Worm (Caenorhabditis elegans) whole organism, L4 larva: ENCODE results near the gene C34B4.3.

Experiments used
- F10B5.3 ChIP-seq: sonication (generic microtip); optimal IDR thresholded peaks from 2 replicates; lab custom pipeline; 2016; ENCODE audit warnings: mild to moderate bottlenecking, missing genetic modification characterization, missing compliant biosample characterization
- F49E8.2 ChIP-seq: sonication (generic microtip); optimal IDR thresholded peaks from 2 replicates; lab custom pipeline; 2016; ENCODE audit warnings: missing compliant biosample characterization, mild to moderate bottlenecking, missing genetic modification characterization, borderline replicate concordance
- Y48G9A.11 ChIP-seq: fragments of 200-800 bp; sonication (Bioruptor generic); IDR thresholded peaks from 2 replicates; pipeline ENCODE4 v1.3.6; 2022; ENCODE audit warnings: missing genetic modification reagents, missing genetic modification characterization, missing compliant biosample characterization
- Y75B8A.6 ChIP-seq: fragments of 200-800 bp; sonication (Bioruptor generic); IDR thresholded peaks from 2 replicates; pipeline ENCODE4 v1.3.6; 2022; ENCODE audit warnings: missing genetic modification reagents, missing genetic modification characterization, missing compliant biosample characterization
- aly-2 ChIP-seq: sonication (generic microtip); optimal IDR thresholded peaks from 2 replicates; lab custom pipeline; 2018; ENCODE audit warnings: missing biosample characterization, missing genetic modification characterization
- arid-1 ChIP-seq: fragments of 200-800 bp; sonication (Bioruptor generic); conservative IDR thresholded peaks from 2 replicates; pipeline ENCODE4 v1.3.6; 2022; ENCODE audit warnings: missing genetic modification reagents, missing genetic modification characterization, missing compliant biosample characterization
- ceh-28 ChIP-seq: fragments of 150-350 bp; optimal IDR thresholded peaks from 2 replicates; lab custom pipeline; 2014; ENCODE audit warnings: missing biosample characterization, missing genetic modification reagents, missing genetic modification characterization
- ceh-32 ChIP-seq: sonication (generic microtip); optimal IDR thresholded peaks from 2 replicates; lab custom pipeline; 2016; ENCODE audit warnings: mild to moderate bottlenecking, missing genetic modification characterization, missing compliant biosample characterization; ENCODE audit not compliant: poor library complexity
- ceh-44 ChIP-seq: fragments of 200-800 bp; sonication (Bioruptor generic); IDR thresholded peaks from 2 replicates; pipeline ENCODE4 v1.3.6; 2022; ENCODE audit warnings: missing genetic modification reagents, missing genetic modification characterization, missing compliant biosample characterization
- ceh-62 ChIP-seq: sonication (generic microtip); optimal IDR thresholded peaks from 2 replicates; lab custom pipeline; 2017; ENCODE audit warnings: missing biosample characterization, missing genetic modification characterization
- ceh-82 ChIP-seq: sonication (generic microtip); optimal IDR thresholded peaks from 2 replicates; lab custom pipeline; 2017; ENCODE audit warnings: missing biosample characterization, missing genetic modification characterization
- ces-1 ChIP-seq: fragments of 150-350 bp; sonication (generic microtip); optimal IDR thresholded peaks from 4 replicates; lab custom pipeline; 2014; ENCODE audit warnings: missing biosample characterization, missing genetic modification reagents, missing genetic modification characterization
- cey-2 ChIP-seq: sonication (generic microtip); optimal IDR thresholded peaks from 3 replicates; lab custom pipeline; 2017; ENCODE audit warnings: missing genetic modification characterization, mild to moderate bottlenecking, missing compliant biosample characterization, antibody characterized with exemption, borderline replicate concordance; ENCODE audit not compliant: insufficient read depth
- daf-8 ChIP-seq: fragments of 200-800 bp; sonication (Bioruptor generic); IDR thresholded peaks from 2 replicates; pipeline ENCODE4 v1.3.6; 2022; ENCODE audit warnings: missing genetic modification characterization, missing compliant biosample characterization
- dmd-8 ChIP-seq: fragments of 200-800 bp; sonication (Bioruptor generic); IDR thresholded peaks from 2 replicates; pipeline ENCODE4 v1.3.6; 2022; ENCODE audit warnings: missing genetic modification characterization, missing compliant biosample characterization
- duxl-1 ChIP-seq: sonication (generic microtip); optimal IDR thresholded peaks from 2 replicates; lab custom pipeline; 2016; ENCODE audit warnings: mild to moderate bottlenecking, missing genetic modification characterization, moderate library complexity, missing compliant biosample characterization; ENCODE audit not compliant: poor library complexity
- dve-1 ChIP-seq: sonication (generic microtip); optimal IDR thresholded peaks from 2 replicates; lab custom pipeline; 2017; ENCODE audit warnings: antibody characterized with exemption, mild to moderate bottlenecking, missing genetic modification characterization, missing compliant biosample characterization; ENCODE audit not compliant: insufficient read depth
- egl-27 ChIP-seq: sonication (generic microtip); optimal IDR thresholded peaks from 3 replicates; lab custom pipeline; 2017; ENCODE audit warnings: missing biosample characterization, missing genetic modification reagents, missing genetic modification characterization
- egl-43 ChIP-seq: fragments of 200-800 bp; sonication (Bioruptor generic); IDR thresholded peaks from 2 replicates; pipeline ENCODE4 v1.3.6; 2022; ENCODE audit warnings: missing genetic modification reagents, missing genetic modification characterization, missing compliant biosample characterization
- hif-1 ChIP-seq, 2 experiments: sonication (generic microtip); optimal IDR thresholded peaks; 2 replicates each; lab custom pipeline; 2016 to 2017; ENCODE audit warnings: missing compliant biosample characterization in 2 of 2, missing genetic modification characterization in 2 of 2, missing genetic modification reagents in 2 of 2, missing genotype in 2 of 2, mild to moderate bottlenecking in 1 of 2
- hlh-11 ChIP-seq: fragments of 200-800 bp; sonication (Bioruptor generic); optimal IDR thresholded peaks from 2 replicates; lab custom pipeline; 2018; ENCODE audit warnings: mild to moderate bottlenecking, missing genetic modification characterization, missing compliant biosample characterization
- hmg-1.1 ChIP-seq: fragments of 200-800 bp; sonication (Bioruptor generic); IDR thresholded peaks from 2 replicates; pipeline ENCODE4 v1.3.6; 2022; ENCODE audit warnings: missing genetic modification reagents, missing genetic modification characterization, missing compliant biosample characterization
- jun-1 ChIP-seq: fragments of 150-350 bp; optimal IDR thresholded peaks from 2 replicates; lab custom pipeline; 2014; ENCODE audit warnings: missing biosample characterization, missing genetic modification reagents, missing genetic modification characterization
- lim-7 ChIP-seq: fragments of 200-800 bp; sonication (Bioruptor generic); IDR thresholded peaks from 2 replicates; pipeline ENCODE4 v1.3.6; 2022; ENCODE audit warnings: missing genetic modification characterization, missing compliant biosample characterization
- lin-1 ChIP-seq: fragments of 200-800 bp; sonication (Bioruptor generic); IDR thresholded peaks from 2 replicates; pipeline ENCODE4 v1.3.6; 2022; ENCODE audit warnings: missing genetic modification reagents, missing genetic modification characterization, missing compliant biosample characterization
- lin-13 ChIP-seq: fragments of 150-350 bp; optimal IDR thresholded peaks from 2 replicates; lab custom pipeline; 2014; ENCODE audit warnings: missing biosample characterization, missing genetic modification reagents, missing genetic modification characterization
- lin-38 ChIP-seq: fragments of 200-800 bp; sonication (Bioruptor generic); IDR thresholded peaks from 2 replicates; pipeline ENCODE4 v1.3.6; 2022; ENCODE audit warnings: missing genetic modification reagents, missing genetic modification characterization, missing compliant biosample characterization
- madf-9 ChIP-seq: fragments of 200-800 bp; sonication (Bioruptor generic); conservative IDR thresholded peaks from 2 replicates; pipeline ENCODE4 v1.3.6; 2022; ENCODE audit warnings: missing genetic modification reagents, missing genetic modification characterization, missing compliant biosample characterization
- mdt-29 ChIP-seq: fragments of 200-800 bp; sonication (Bioruptor generic); IDR thresholded peaks from 2 replicates; pipeline ENCODE4 v1.3.6; 2022; ENCODE audit warnings: missing genetic modification reagents, missing genetic modification characterization, missing compliant biosample characterization
- mes-2 ChIP-seq: sonication (generic microtip); optimal IDR thresholded peaks from 2 replicates; lab custom pipeline; 2016; ENCODE audit warnings: missing genotype, mild to moderate bottlenecking, missing genetic modification characterization, missing compliant biosample characterization; ENCODE audit not compliant: poor library complexity, severe bottlenecking
- mxl-2 ChIP-seq: fragments of 200-800 bp; sonication (Bioruptor generic); conservative IDR thresholded peaks from 2 replicates; pipeline ENCODE4 v1.3.6; 2022; ENCODE audit warnings: missing genetic modification reagents, missing genetic modification characterization, missing compliant biosample characterization
- nhr-10 ChIP-seq: fragments of 150-350 bp; optimal IDR thresholded peaks from 2 replicates; lab custom pipeline; 2014; ENCODE audit warnings: missing biosample characterization, missing genetic modification characterization
- nhr-111 ChIP-seq: fragments of 200-800 bp; sonication (Bioruptor generic); optimal IDR thresholded peaks from 2 replicates; lab custom pipeline; 2018; ENCODE audit warnings: mild to moderate bottlenecking, missing genetic modification characterization, missing compliant biosample characterization
- nhr-25 ChIP-seq: sonication (generic microtip); optimal IDR thresholded peaks from 2 replicates; lab custom pipeline; 2017; ENCODE audit warnings: missing genetic modification characterization, mild to moderate bottlenecking, missing compliant biosample characterization, antibody characterized with exemption, moderate library complexity, borderline replicate concordance; ENCODE audit not compliant: insufficient read depth
- nhr-28 ChIP-seq: fragments of 150-350 bp; optimal IDR thresholded peaks from 2 replicates; lab custom pipeline; 2014; ENCODE audit warnings: missing biosample characterization, missing genetic modification characterization
- nhr-76 ChIP-seq: fragments of 150-350 bp; optimal IDR thresholded peaks from 2 replicates; lab custom pipeline; 2014; ENCODE audit warnings: missing biosample characterization, missing genetic modification characterization
- nhr-77 ChIP-seq: fragments of 150-350 bp; optimal IDR thresholded peaks from 2 replicates; lab custom pipeline; 2014; ENCODE audit warnings: missing biosample characterization, missing genetic modification characterization
- php-3 ChIP-seq: fragments of 200-800 bp; sonication (Bioruptor generic); IDR thresholded peaks from 2 replicates; pipeline ENCODE4 v1.3.6; 2022; ENCODE audit warnings: missing genetic modification reagents, missing genetic modification characterization, missing compliant biosample characterization
- saeg-2 ChIP-seq: fragments of 200-800 bp; sonication (Bioruptor generic); IDR thresholded peaks from 2 replicates; pipeline ENCODE4 v1.3.6; 2022; ENCODE audit warnings: missing genetic modification reagents, missing genetic modification characterization, missing compliant biosample characterization
- set-16 ChIP-seq: fragments of 200-800 bp; sonication (Bioruptor generic); IDR thresholded peaks from 2 replicates; pipeline ENCODE4 v1.3.6; 2022; ENCODE audit warnings: missing genetic modification reagents, missing genetic modification characterization, missing compliant biosample characterization
- skn-1 ChIP-seq: fragments of 150-350 bp; optimal IDR thresholded peaks from 2 replicates; lab custom pipeline; 2014; ENCODE audit warnings: missing biosample characterization, missing genetic modification characterization
- spr-1 ChIP-seq: sonication (generic microtip); optimal IDR thresholded peaks from 2 replicates; lab custom pipeline; 2016; ENCODE audit warnings: mild to moderate bottlenecking, missing genetic modification characterization, missing compliant biosample characterization
- tag-97 ChIP-seq: fragments of 200-800 bp; sonication (Bioruptor generic); IDR thresholded peaks from 2 replicates; pipeline ENCODE4 v1.3.6; 2022; ENCODE audit warnings: missing genetic modification characterization, missing compliant biosample characterization
- unc-62 ChIP-seq, 3 experiments: fragments of 150-350 bp in 1 of 3; sonication (generic microtip); optimal IDR thresholded peaks in 2 of 3; peaks in 1 of 3; 1 replicate in 1 of 3; 2 replicates in 2 of 3; lab custom pipeline; 2014 to 2017; ENCODE audit warnings: missing biosample characterization in 3 of 3, missing genetic modification characterization in 3 of 3, missing genetic modification reagents in 3 of 3, missing genotype in 1 of 3
- zip-11 ChIP-seq: fragments of 200-800 bp; sonication (Bioruptor generic); IDR thresholded peaks from 2 replicates; pipeline ENCODE4 v1.3.6; 2022; ENCODE audit warnings: missing genetic modification characterization, missing compliant biosample characterization
- ztf-7 ChIP-seq: fragments of 150-350 bp; optimal IDR thresholded peaks from 2 replicates; lab custom pipeline; 2014; ENCODE audit warnings: missing biosample characterization, missing genetic modification characterization

The C34B4.3 gene

DNA sequence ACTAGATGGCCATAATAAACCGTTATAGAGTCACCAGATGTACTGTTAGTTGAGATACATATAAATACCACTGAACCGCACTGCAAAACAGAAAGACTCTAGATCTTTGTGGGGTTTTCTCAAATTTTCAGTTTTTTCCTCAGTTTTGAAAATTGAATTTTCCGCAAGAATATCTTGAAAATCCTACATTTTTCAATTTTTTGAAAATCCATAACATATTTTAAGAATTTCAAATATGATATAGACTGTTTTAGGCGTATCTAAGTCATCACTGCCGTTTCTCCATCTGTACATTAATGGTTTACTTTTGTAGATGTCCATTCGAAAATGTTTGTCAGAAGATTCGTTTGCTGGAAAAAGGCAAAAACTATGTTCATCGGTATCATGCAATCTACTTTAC, 9.1 kb downstream of the C34B4.3 start, which contains the start of gene F42E8.1:
TSS of gene F42E8.1 (plus strand) at position 301 of the 400 bp plus-strand sequence.
- TF ChIP-seq php-3 (GFP tag; lab: Robert Waterston, UW) (no peak), duxl-1 (tag; lab: Kevin White, UChicago) (no peak), hmg-1.1 (GFP tag; lab: Robert Waterston, UW) (no peak), daf-8 (GFP tag; lab: Robert Waterston, UW) (no peak), mes-2 (tag; lab: Kevin White, UChicago) (no peak)

DNA sequence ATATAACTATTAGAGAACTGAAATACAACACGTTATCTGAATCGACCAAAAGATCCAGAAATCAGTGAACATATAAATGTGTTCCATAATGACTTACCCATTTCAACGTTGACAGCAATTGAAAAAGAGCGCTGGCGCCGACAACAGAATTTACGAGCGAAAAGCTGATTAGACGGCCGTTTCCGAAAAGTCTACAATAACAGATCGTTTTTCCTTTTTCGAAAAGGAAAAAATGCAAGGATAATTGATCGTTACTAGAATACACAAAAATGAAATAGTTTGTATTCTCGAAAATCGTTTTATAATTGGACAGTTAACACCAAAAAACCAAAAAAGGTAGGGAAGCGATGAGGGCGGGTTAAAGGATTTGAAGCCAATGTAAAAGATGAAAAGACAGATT, 17.3 kb downstream of the C34B4.3 start, which contains the start of gene srr-1:
TSS of gene srr-1 (minus strand) at position 101 of the 400 bp plus-strand sequence.
- TF ChIP-seq nhr-28 (tag; lab: Kevin White, UChicago) (no peak), aly-2 (tag; lab: Kevin White, UChicago) (no peak), zip-11 (GFP tag; lab: Robert Waterston, UW) (no peak), F49E8.2 (tag; lab: Kevin White, UChicago) (no peak), F10B5.3 (tag; lab: Kevin White, UChicago) (no peak), nhr-76 (tag; lab: Kevin White, UChicago) (no peak), cey-2 (tag; lab: Kevin White, UChicago) (no peak), ceh-28 (no peak), lin-38 (GFP tag; lab: Robert Waterston, UW) (no peak), lim-7 (GFP tag; lab: Robert Waterston, UW) (no peak), madf-9 (GFP tag; lab: Robert Waterston, UW) (no peak), tag-97 (no peak), mdt-29 (GFP tag; lab: Robert Waterston, UW) (no peak), set-16 (GFP tag; lab: Robert Waterston, UW) (no peak), mxl-2 (GFP tag; lab: Robert Waterston, UW) (no peak)
- TF ChIP-seq, all 104 proteins: peak for 0

DNA sequence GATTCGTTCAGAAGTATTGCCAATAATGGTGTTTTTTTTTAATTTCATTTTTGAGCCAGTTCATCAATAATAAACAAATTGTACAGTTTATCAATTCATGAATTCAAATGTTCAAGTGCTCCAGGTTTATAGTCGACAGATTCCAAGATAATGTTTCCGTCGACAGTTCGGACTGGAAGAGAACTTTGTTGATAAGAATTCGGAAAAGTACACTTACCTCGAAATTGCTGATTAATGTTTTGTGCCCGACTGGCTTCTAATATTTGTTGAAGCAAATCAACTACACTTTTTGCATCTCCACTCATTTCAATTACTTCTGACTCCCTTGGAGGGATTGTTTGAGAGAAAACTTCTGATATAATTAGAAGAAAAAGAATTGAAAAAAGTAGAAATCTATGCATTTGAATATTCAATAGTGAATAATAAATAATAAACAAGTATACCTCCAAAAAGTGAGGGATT, 21.8 kb downstream of the C34B4.3 start, which contains the start of gene W07G4.8:
TSS of gene W07G4.8 (minus strand) at position 412 of the 462 bp plus-strand sequence.
- TF ChIP-seq lin-13 (GFP tag; lab: Kevin White, UChicago) (no peak), F49E8.2 (tag; lab: Kevin White, UChicago) (no peak), skn-1 (tag; lab: Kevin White, UChicago) (no peak), egl-27 (tag; lab: Kevin White, UChicago) (no peak), nhr-25 (tag; lab: Kevin White, UChicago) (no peak), lin-1 (GFP tag; lab: Robert Waterston, UW) (no peak), hif-1 (tag; optimal IDR thresholded peaks at IDR 0.05; lab: Kevin White, UChicago) (no peak), arid-1 (GFP tag; lab: Robert Waterston, UW) (no peak), ceh-32 (tag; lab: Kevin White, UChicago) (no peak), jun-1 (no peak), egl-43 (GFP tag; lab: Robert Waterston, UW) (no peak), mxl-2 (GFP tag; lab: Robert Waterston, UW) (no peak), nhr-77 (tag; lab: Kevin White, UChicago) (peak; percentile 38), nhr-28 (tag; lab: Kevin White, UChicago) (peak; percentile 79), Y48G9A.11 (GFP tag; lab: Robert Waterston, UW) (no peak), dve-1 (tag; lab: Kevin White, UChicago) (peak; percentile 67), ces-1 (GFP tag; lab: Kevin White, UChicago) (no peak), hlh-11 (peak; percentile 76), Y75B8A.6 (no peak), ztf-7 (tag; lab: Kevin White, UChicago) (no peak), dmd-8 (GFP tag; lab: Robert Waterston, UW) (no peak), ceh-82 (tag; lab: Kevin White, UChicago) (no peak), ceh-62 (tag; lab: Kevin White, UChicago) (no peak), nhr-111 (no peak), unc-62 (GFP tag; optimal IDR thresholded peaks at IDR 0.05 in 1 of 2; lab: Kevin White, UChicago) (peak in 1 of 2 experiments; percentile 71), unc-62 (tag; optimal IDR thresholded peaks at IDR 0.05; lab: Kevin White, UChicago) (no peak), ceh-44 (GFP tag; lab: Robert Waterston, UW) (no peak), saeg-2 (GFP tag; lab: Robert Waterston, UW) (no peak), spr-1 (tag; lab: Kevin White, UChicago) (no peak), nhr-10 (tag; lab: Kevin White, UChicago) (no peak)
